Fruit fly (Drosophila melanogaster): ENCODE results near the gene CG34276.

DNA sequence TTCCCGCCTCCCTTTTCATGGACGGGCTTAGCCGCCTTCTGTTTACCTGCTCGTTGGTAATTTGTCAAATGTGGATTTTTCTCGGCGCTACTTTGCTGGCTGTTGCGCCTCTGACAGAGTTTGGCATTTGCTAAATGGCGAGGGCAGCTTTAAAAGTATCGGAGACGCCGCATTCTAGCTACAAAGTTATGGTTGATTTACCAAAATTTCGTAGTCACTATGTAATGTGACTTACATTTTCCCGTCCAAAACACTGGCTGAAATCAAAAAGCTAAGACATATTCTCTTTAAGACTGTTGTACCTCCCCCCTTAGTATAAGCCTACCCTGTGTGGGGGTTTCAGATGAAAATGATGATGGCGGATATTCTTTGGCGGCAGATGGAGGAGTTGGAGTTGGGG is 22.2 kb downstream of the CG34276 start:
- TF ChIP-seq CG8478 (optimal IDR thresholded peaks at IDR 0.05) = no peak
- no peak for TF ChIP-seq CTCF (optimal IDR thresholded peaks at IDR 0.05)
